Worm (Caenorhabditis elegans) whole organism, young adult: ENCODE measurements around the gene C01G10.1.

Experiments used
- B0019.2 ChIP-seq: fragments of 200-800 bp; sonication (Bioruptor generic); conservative IDR thresholded peaks from 2 replicates; pipeline ENCODE4 v1.3.6; 2022; ENCODE audit warnings: missing genetic modification reagents, missing genetic modification characterization, missing compliant biosample characterization
- F23B12.7 ChIP-seq: sonication (generic microtip); optimal IDR thresholded peaks from 2 replicates; lab custom pipeline; 2017; ENCODE audit warnings: missing genetic modification characterization, mild to moderate bottlenecking, missing compliant biosample characterization, antibody characterized with exemption, moderate library complexity; ENCODE audit not compliant: insufficient read depth
- F55B11.4 ChIP-seq: sonication (generic microtip); optimal IDR thresholded peaks from 2 replicates; lab custom pipeline; 2016; ENCODE audit warnings: missing compliant biosample characterization, missing genetic modification characterization, borderline replicate concordance; ENCODE audit not compliant: insufficient read depth
- F57A8.1 ChIP-seq: fragments of 200-800 bp; sonication (Bioruptor generic); optimal IDR thresholded peaks from 2 replicates; lab custom pipeline; 2018; ENCODE audit warnings: mild to moderate bottlenecking, missing genetic modification characterization, moderate library complexity, missing compliant biosample characterization
- K12H6.12 ChIP-seq: fragments of 200-800 bp; sonication (Bioruptor generic); optimal IDR thresholded peaks from 2 replicates; lab custom pipeline; 2018; ENCODE audit warnings: mild to moderate bottlenecking, missing genetic modification characterization, missing compliant biosample characterization
- Y53F4B.3 ChIP-seq: fragments of 200-800 bp; sonication (Bioruptor generic); IDR thresholded peaks from 2 replicates; pipeline ENCODE4 v1.3.6; 2022; ENCODE audit warnings: missing genetic modification reagents, missing genetic modification characterization, missing compliant biosample characterization
- Y67H2A.10 ChIP-seq: fragments of 200-800 bp; sonication (Bioruptor generic); conservative IDR thresholded peaks from 2 replicates; pipeline ENCODE4 v1.3.6; 2022; ENCODE audit warnings: missing genetic modification reagents, missing genetic modification characterization, missing compliant biosample characterization
- Y95B8A.8 ChIP-seq: fragments of 200-800 bp; sonication (Bioruptor generic); IDR thresholded peaks from 2 replicates; pipeline ENCODE4 v1.3.6; 2022; ENCODE audit warnings: missing genetic modification reagents, missing genetic modification characterization, missing compliant biosample characterization
- ZK185.1 ChIP-seq: sonication (generic microtip); optimal IDR thresholded peaks from 2 replicates; lab custom pipeline; 2016; ENCODE audit warnings: mild to moderate bottlenecking, missing genetic modification characterization, missing compliant biosample characterization; ENCODE audit not compliant: poor library complexity, severe bottlenecking
- atf-7 ChIP-seq: sonication (generic microtip); optimal IDR thresholded peaks from 2 replicates; lab custom pipeline; 2017; ENCODE audit warnings: mild to moderate bottlenecking, missing genetic modification characterization, missing compliant biosample characterization
- ccch-3 ChIP-seq: fragments of 200-800 bp; sonication (Bioruptor generic); optimal IDR thresholded peaks from 2 replicates; lab custom pipeline; 2018; ENCODE audit warnings: mild to moderate bottlenecking, missing genetic modification characterization, missing compliant biosample characterization
- ceh-91 ChIP-seq: fragments of 200-800 bp; sonication (Bioruptor generic); IDR thresholded peaks from 2 replicates; pipeline ENCODE4 v1.3.6; 2022; ENCODE audit warnings: missing genetic modification reagents, missing genetic modification characterization, missing compliant biosample characterization
- dpff-1 ChIP-seq: sonication (generic microtip); optimal IDR thresholded peaks from 2 replicates; lab custom pipeline; 2017; ENCODE audit warnings: mild to moderate bottlenecking, missing genetic modification characterization, missing compliant biosample characterization
- egl-18 ChIP-seq: fragments of 200-800 bp; sonication (Bioruptor generic); IDR thresholded peaks from 2 replicates; pipeline ENCODE4 v1.3.6; 2022; ENCODE audit warnings: missing genetic modification reagents, missing genetic modification characterization, missing compliant biosample characterization
- egrh-3 ChIP-seq: fragments of 200-800 bp; sonication (Bioruptor generic); IDR thresholded peaks from 2 replicates; pipeline ENCODE4 v1.3.6; 2022; ENCODE audit warnings: missing genetic modification reagents, missing genetic modification characterization, missing compliant biosample characterization
- hlh-12 ChIP-seq: sonication (generic microtip); optimal IDR thresholded peaks from 2 replicates; lab custom pipeline; 2016; ENCODE audit warnings: missing genetic modification characterization, missing compliant biosample characterization
- hmg-1.2 ChIP-seq: fragments of 200-800 bp; sonication (Bioruptor generic); IDR thresholded peaks from 2 replicates; pipeline ENCODE4 v1.3.6; 2022; ENCODE audit warnings: missing genetic modification reagents, missing genetic modification characterization, missing compliant biosample characterization
- hsf-1 ChIP-seq: fragments of 200-800 bp; sonication (Bioruptor generic); IDR thresholded peaks from 2 replicates; pipeline ENCODE4 v1.3.6; 2022; ENCODE audit warnings: missing genetic modification reagents, missing genetic modification characterization, missing compliant biosample characterization
- lin-26 ChIP-seq: fragments of 200-800 bp; sonication (Bioruptor generic); IDR thresholded peaks from 2 replicates; pipeline ENCODE4 v1.3.6; 2022; ENCODE audit warnings: missing genetic modification reagents, missing genetic modification characterization, missing compliant biosample characterization
- lin-54 ChIP-seq: fragments of 200-800 bp; sonication (Bioruptor generic); optimal IDR thresholded peaks from 2 replicates; lab custom pipeline; 2018; ENCODE audit warnings: mild to moderate bottlenecking, missing genetic modification characterization, missing compliant biosample characterization
- lsy-27 ChIP-seq: sonication (generic microtip); optimal IDR thresholded peaks from 2 replicates; lab custom pipeline; 2017; ENCODE audit warnings: missing genetic modification characterization, mild to moderate bottlenecking, missing compliant biosample characterization, antibody characterized with exemption, missing genotype, borderline replicate concordance; ENCODE audit not compliant: insufficient read depth
- madf-6 ChIP-seq: fragments of 200-800 bp; sonication (Bioruptor generic); IDR thresholded peaks from 2 replicates; pipeline ENCODE4 v1.3.6; 2022; ENCODE audit warnings: missing genetic modification reagents, missing genetic modification characterization, missing compliant biosample characterization
- mxl-1 ChIP-seq: sonication (generic microtip); optimal IDR thresholded peaks from 2 replicates; lab custom pipeline; 2016; ENCODE audit warnings: missing genetic modification characterization, missing compliant biosample characterization
- nfya-1 ChIP-seq: sonication (generic microtip); optimal IDR thresholded peaks from 2 replicates; lab custom pipeline; 2017; ENCODE audit warnings: antibody characterized with exemption, missing compliant biosample characterization, missing genetic modification characterization, borderline replicate concordance; ENCODE audit not compliant: insufficient read depth
- nhr-90 ChIP-seq: sonication (generic microtip); optimal IDR thresholded peaks from 2 replicates; lab custom pipeline; 2016; ENCODE audit warnings: missing genotype, mild to moderate bottlenecking, missing genetic modification characterization, missing compliant biosample characterization
- pbrm-1 ChIP-seq: fragments of 200-800 bp; sonication (Bioruptor generic); IDR thresholded peaks from 2 replicates; pipeline ENCODE4 v1.3.6; 2022; ENCODE audit warnings: missing genetic modification reagents, missing genetic modification characterization, missing compliant biosample characterization
- rec-8 ChIP-seq, 2 experiments: sonication (generic microtip); optimal IDR thresholded peaks; 2 replicates each; lab custom pipeline; 2016; ENCODE audit warnings: mild to moderate bottlenecking in 2 of 2, missing genetic modification characterization in 2 of 2, missing genetic modification reagents in 2 of 2, missing genotype in 2 of 2, missing biosample characterization in 1 of 2, missing compliant biosample characterization in 1 of 2, moderate library complexity in 1 of 2
- rpc-1 ChIP-seq, 2 experiments: fragments of 150-350 bp in 1 of 2; sonication (generic microtip) in 1 of 2; optimal IDR thresholded peaks; 2 replicates each; lab custom pipeline; 2014 to 2018; ENCODE audit warnings: missing biosample characterization in 1 of 2, missing genetic modification characterization in 1 of 2, missing genetic modification reagents in 1 of 2, missing genotype in 1 of 2
- snpc-1.3 ChIP-seq: sonication (generic microtip); optimal IDR thresholded peaks from 2 replicates; lab custom pipeline; 2017; ENCODE audit warnings: missing genetic modification characterization, mild to moderate bottlenecking, missing compliant biosample characterization, antibody characterized with exemption, moderate library complexity, missing genotype, missing genetic modification reagents; ENCODE audit not compliant: insufficient read depth
- snpc-3.4 ChIP-seq: sonication (generic microtip); optimal IDR thresholded peaks from 2 replicates; lab custom pipeline; 2017; ENCODE audit warnings: missing genetic modification characterization, mild to moderate bottlenecking, missing compliant biosample characterization, antibody characterized with exemption, moderate library complexity, missing genotype, missing genetic modification reagents
- somi-1 ChIP-seq: fragments of 200-800 bp; sonication (Bioruptor generic); optimal IDR thresholded peaks from 2 replicates; lab custom pipeline; 2018; ENCODE audit warnings: mild to moderate bottlenecking, missing genetic modification characterization, missing compliant biosample characterization
- tbx-9 ChIP-seq: sonication (generic microtip); optimal IDR thresholded peaks from 2 replicates; lab custom pipeline; 2016; ENCODE audit warnings: borderline replicate concordance, missing genetic modification characterization, inconsistent platforms, missing compliant biosample characterization
- tlf-1 ChIP-seq: fragments of 200-800 bp; sonication (Bioruptor generic); optimal IDR thresholded peaks from 2 replicates; lab custom pipeline; 2018; ENCODE audit warnings: mild to moderate bottlenecking, missing genetic modification characterization, missing compliant biosample characterization
- unc-130 ChIP-seq: sonication (generic microtip); optimal IDR thresholded peaks from 2 replicates; lab custom pipeline; 2016; ENCODE audit warnings: missing genetic modification reagents, missing genetic modification characterization, missing compliant biosample characterization
- unc-62 ChIP-seq: fragments of 150-350 bp; optimal IDR thresholded peaks from 2 replicates; lab custom pipeline; 2014; ENCODE audit warnings: missing biosample characterization, missing genetic modification reagents, missing genetic modification characterization
- zim-3 ChIP-seq: sonication (generic microtip); optimal IDR thresholded peaks from 2 replicates; lab custom pipeline; 2017; ENCODE audit warnings: mild to moderate bottlenecking, missing genetic modification characterization, moderate library complexity, missing compliant biosample characterization

C01G10.1 gene

DNA sequence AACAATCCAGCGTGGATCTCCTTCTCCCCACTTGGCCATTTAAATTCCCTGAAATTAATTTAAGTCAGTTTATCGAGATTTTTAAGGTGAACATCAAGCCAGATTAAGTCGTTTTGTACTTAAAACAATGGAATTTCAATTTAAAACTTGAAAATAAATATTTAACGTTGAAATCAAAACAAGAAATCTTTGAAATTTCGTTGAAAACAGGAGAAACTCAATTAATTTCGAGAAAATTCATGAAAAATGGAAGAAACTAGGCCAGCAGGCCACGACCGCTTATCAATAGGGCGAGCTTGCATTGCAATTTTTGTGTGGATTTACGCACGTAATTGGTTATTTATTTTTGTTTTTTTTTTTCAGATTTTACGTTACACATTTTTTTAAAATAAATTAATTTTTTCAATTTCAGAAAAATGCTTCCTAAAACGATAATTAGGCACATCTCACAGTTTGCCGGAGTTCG, 14.2 kb upstream of the C01G10.1 start, which contains the start of the genes ahsa-1 and C01G10.7 (continued):
- TF ChIP-seq lin-26 (GFP tag; lab: Robert Waterston, UW) (0 out of 2 replicates have a peak, but pooled peaks have one; percentile 8), rec-8 (tag; optimal IDR thresholded peaks at IDR 0.05; lab: Kevin White, UChicago) (peak; percentile 74 to 82), zim-3 (tag; lab: Kevin White, UChicago) (no peak), Y67H2A.10 (GFP tag; lab: Robert Waterston, UW) (peak; percentile 74), B0019.2 (GFP tag; lab: Robert Waterston, UW) (peak; percentile 82; the same call in 1 of the 2 replicates), tbx-9 (tag; lab: Kevin White, UChicago) (no peak), somi-1 (GFP tag; lab: Kevin White, UChicago) (no peak), hmg-1.2 (GFP tag; lab: Robert Waterston, UW) (peak; percentile 51; the same call in 1 of the 2 replicates), atf-7 (peak; percentile 63), lsy-27 (tag; lab: Kevin White, UChicago) (no peak), ccch-3 (GFP tag; lab: Kevin White, UChicago) (peak; percentile 30), egrh-3 (peak; percentile 55; the same call in 1 of the 2 replicates), nfya-1 (tag; lab: Kevin White, UChicago) (no peak), ZK185.1 (tag; lab: Kevin White, UChicago) (peak; percentile 97)

DNA sequence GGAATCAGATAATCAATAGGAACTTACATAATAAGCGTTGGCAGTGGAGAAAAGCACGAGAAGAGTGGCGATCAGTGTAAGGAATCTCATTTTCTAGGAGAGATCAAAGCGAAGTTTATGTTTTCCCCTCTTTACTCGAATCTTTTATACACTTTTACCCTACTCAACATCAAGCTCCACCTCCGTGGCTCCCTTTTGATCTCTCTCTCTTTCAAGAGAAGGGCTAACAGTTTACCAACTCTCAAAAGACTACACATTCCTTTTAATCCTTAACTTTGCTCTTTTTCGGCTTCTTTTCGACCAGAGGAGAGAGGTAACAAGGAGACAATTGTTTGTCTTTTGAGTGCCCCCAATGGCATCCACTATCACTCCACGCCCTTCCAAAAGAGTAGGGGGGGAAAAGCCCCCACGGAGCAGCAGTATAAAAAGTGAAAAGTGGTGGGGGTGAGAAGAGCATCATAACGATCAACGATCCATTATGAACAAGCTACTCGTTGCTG, 12.3 kb upstream of the C01G10.1 start, which contains the start of the genes C01G10.15 and C01G10.6:
Gene C01G10.15 (minus strand): TSS at position 101 of the 500 bp plus-strand sequence.
Gene C01G10.6 (plus strand): TSS at position 450 of the 500 bp plus-strand sequence.
- TF ChIP-seq madf-6 (GFP tag; lab: Robert Waterston, UW) (no peak), unc-62 (no peak), lin-54 (GFP tag; lab: Kevin White, UChicago) (no peak), egl-18 (GFP tag; lab: Robert Waterston, UW) (no peak), nhr-90 (tag; lab: Kevin White, UChicago) (no peak), rpc-1 (optimal IDR thresholded peaks at IDR 0.05; lab: Kevin White, UChicago) (no peak), rpc-1 (tag; optimal IDR thresholded peaks at IDR 0.05; lab: Kevin White, UChicago) (no peak), lin-26 (GFP tag; lab: Robert Waterston, UW) (no peak), somi-1 (GFP tag; lab: Kevin White, UChicago) (no peak), mxl-1 (tag; lab: Kevin White, UChicago) (no peak), zim-3 (tag; lab: Kevin White, UChicago) (no peak), tlf-1 (GFP tag; lab: Kevin White, UChicago) (no peak)
- TF ChIP-seq, all 124 proteins: peak for 0

DNA sequence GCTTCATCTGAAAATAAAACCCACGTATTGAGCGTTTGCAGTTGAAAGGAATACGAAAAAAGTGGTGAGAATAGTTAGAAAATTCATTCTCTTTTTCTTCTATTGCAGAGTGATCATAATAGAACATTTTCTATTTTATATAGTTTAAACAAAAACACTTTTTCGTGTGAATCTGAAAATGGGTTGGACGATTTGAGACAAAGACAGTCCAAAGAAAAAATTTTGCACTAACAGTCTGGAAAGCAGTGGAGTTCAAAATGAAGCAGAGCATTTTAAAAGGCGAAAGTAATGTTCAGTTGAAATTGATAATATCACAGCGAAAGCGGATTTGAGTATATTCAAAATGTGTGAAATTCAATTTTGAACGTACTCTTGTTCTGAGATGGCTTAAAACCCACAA, 10.9 kb upstream of the C01G10.1 start, which contains the start of gene C01G10.18:
Gene C01G10.18 (minus strand): TSS at position 101 of the 400 bp plus-strand sequence.
- TF ChIP-seq snpc-3.4 (tag; lab: Kevin White, UChicago) (no peak), rpc-1 (optimal IDR thresholded peaks at IDR 0.05; lab: Kevin White, UChicago) (no peak), rpc-1 (tag; optimal IDR thresholded peaks at IDR 0.05; lab: Kevin White, UChicago) (no peak), ceh-91 (GFP tag; lab: Robert Waterston, UW) (no peak), hlh-12 (no peak), F57A8.1 (GFP tag; lab: Kevin White, UChicago) (no peak), K12H6.12 (no peak), dpff-1 (no peak), Y95B8A.8 (GFP tag; lab: Robert Waterston, UW) (no peak), lin-26 (GFP tag; lab: Robert Waterston, UW) (no peak), F55B11.4 (no peak), Y53F4B.3 (GFP tag; lab: Robert Waterston, UW) (no peak), hsf-1 (GFP tag; lab: Robert Waterston, UW) (no peak), unc-130 (GFP tag; lab: Kevin White, UChicago) (no peak), pbrm-1 (GFP tag; lab: Robert Waterston, UW) (no peak), snpc-1.3 (no peak), lsy-27 (tag; lab: Kevin White, UChicago) (no peak), F23B12.7 (tag; lab: Kevin White, UChicago) (no peak), egrh-3 (no peak), B0019.2 (GFP tag; lab: Robert Waterston, UW) (no peak)
